Worm (Caenorhabditis elegans) whole organism, late embryonic: ENCODE data around the gene srbc-14.

Experiments
- C08G9.2 ChIP-seq: sonication (generic microtip); optimal IDR thresholded peaks from 2 replicates; lab custom pipeline; 2016; ENCODE audit warnings: mild to moderate bottlenecking, missing genetic modification characterization, moderate library complexity, missing compliant biosample characterization
- ama-1 ChIP-seq: fragments of 150-350 bp; optimal IDR thresholded peaks from 2 replicates; lab custom pipeline; 2014
- nfya-1 ChIP-seq: sonication (generic microtip); optimal IDR thresholded peaks from 2 replicates; lab custom pipeline; 2017; ENCODE audit warnings: missing genetic modification characterization, mild to moderate bottlenecking, missing compliant biosample characterization, antibody characterized with exemption, moderate library complexity
- nhr-232 ChIP-seq: sonication (generic microtip); optimal IDR thresholded peaks from 2 replicates; lab custom pipeline; 2016; ENCODE audit warnings: missing genetic modification characterization, missing compliant biosample characterization
- pax-1 ChIP-seq: fragments of 150-350 bp; optimal IDR thresholded peaks from 2 replicates; lab custom pipeline; 2014; ENCODE audit warnings: missing biosample characterization, missing genetic modification characterization

DNA sequence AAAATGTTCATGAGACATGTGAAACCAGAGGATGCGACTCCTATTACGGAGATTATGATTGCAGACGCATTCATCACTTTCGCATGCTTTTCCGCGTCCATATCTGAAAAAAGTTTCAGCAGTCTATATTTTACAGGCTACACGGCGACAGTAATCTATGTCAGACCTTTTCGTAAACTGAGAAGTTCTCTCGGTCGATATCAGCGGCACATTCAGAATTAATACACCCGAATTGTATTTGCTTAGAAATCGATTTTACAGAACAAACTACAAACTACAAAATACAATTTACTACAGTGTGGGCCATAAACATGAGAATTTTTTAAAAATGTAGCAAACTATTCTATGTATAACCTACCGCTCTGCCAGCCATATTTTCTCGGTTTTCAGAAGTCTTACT lies at the start of gene srbc-14:
- TF ChIP-seq nhr-232 (tag; lab: Kevin White, UChicago) (no peak), pax-1 (no peak), ama-1 (no peak), nfya-1 (tag; lab: Kevin White, UChicago) (no peak), C08G9.2 (tag; lab: Kevin White, UChicago) (no peak)
